Fruit fly (Drosophila melanogaster) whole organism, prepupa: ENCODE results near the gene CG17839.

Source experiments
- Blimp-1 ChIP-seq: fragments of 200-800 bp; sonication (Bioruptor generic); optimal IDR thresholded peaks from 3 replicates; lab custom pipeline; 2017; ENCODE audit warnings: missing biosample characterization, missing genetic modification characterization, mild to moderate bottlenecking, moderate library complexity, missing genetic modification reagents
- CG10631 ChIP-seq: fragments of 200-800 bp; sonication (Bioruptor generic); optimal IDR thresholded peaks from 2 replicates; lab custom pipeline; 2016; ENCODE audit warnings: missing biosample characterization, missing genetic modification characterization
- CG10669 ChIP-seq: fragments of 200-800 bp; sonication (Bioruptor generic); optimal IDR thresholded peaks from 3 replicates; lab custom pipeline; 2018; ENCODE audit warnings: missing biosample characterization, mild to moderate bottlenecking, missing genetic modification characterization, moderate library complexity
- CG11294 ChIP-seq: fragments of 200-800 bp; sonication (Bioruptor generic); IDR thresholded peaks from 2 replicates; pipeline ENCODE4 v1.3.6; 2022; ENCODE audit warnings: missing biosample characterization, missing genetic modification characterization
- CG11762 ChIP-seq: fragments of 200-800 bp; sonication (Bioruptor generic); optimal IDR thresholded peaks from 3 replicates; lab custom pipeline; 2016; ENCODE audit warnings: missing biosample characterization, missing genetic modification characterization; ENCODE audit not compliant: insufficient read depth
- CG1621 ChIP-seq: fragments of 200-800 bp; sonication (Bioruptor generic); optimal IDR thresholded peaks from 3 replicates; lab custom pipeline; 2018; ENCODE audit warnings: missing biosample characterization, mild to moderate bottlenecking, missing genetic modification characterization
- CG31627 ChIP-seq: fragments of 200-800 bp; sonication (Bioruptor generic); optimal IDR thresholded peaks from 3 replicates; lab custom pipeline; 2016; ENCODE audit warnings: missing biosample characterization, missing genetic modification characterization
- CG32006 ChIP-seq: fragments of 200-800 bp; sonication (Bioruptor generic); optimal IDR thresholded peaks from 3 replicates; lab custom pipeline; 2017; ENCODE audit warnings: missing biosample characterization, mild to moderate bottlenecking, missing genetic modification characterization
- CG3919 ChIP-seq: fragments of 200-800 bp; sonication (Bioruptor generic); optimal IDR thresholded peaks from 3 replicates; lab custom pipeline; 2016; ENCODE audit warnings: missing biosample characterization, missing genetic modification characterization
- CG4318 ChIP-seq: fragments of 200-800 bp; sonication (Bioruptor generic); optimal IDR thresholded peaks from 3 replicates; lab custom pipeline; 2017; ENCODE audit warnings: missing biosample characterization, mild to moderate bottlenecking, missing genetic modification characterization
- CG6276 ChIP-seq: fragments of 200-800 bp; sonication (Bioruptor generic); optimal IDR thresholded peaks from 2 replicates; lab custom pipeline; 2017; ENCODE audit warnings: missing biosample characterization, mild to moderate bottlenecking, missing genetic modification characterization
- CG6792 ChIP-seq: fragments of 200-800 bp; sonication (Bioruptor generic); optimal IDR thresholded peaks from 3 replicates; lab custom pipeline; 2016; ENCODE audit warnings: missing biosample characterization, missing genetic modification characterization
- CG6808 ChIP-seq: fragments of 200-800 bp; sonication (Bioruptor generic); optimal IDR thresholded peaks from 3 replicates; lab custom pipeline; 2017; ENCODE audit warnings: missing biosample characterization, missing genetic modification characterization, mild to moderate bottlenecking, moderate library complexity, missing genetic modification reagents
- CG6854 ChIP-seq: fragments of 200-800 bp; sonication (Bioruptor generic); optimal IDR thresholded peaks from 2 replicates; lab custom pipeline; 2017; ENCODE audit warnings: missing biosample characterization, mild to moderate bottlenecking, missing genetic modification characterization
- CG8319 ChIP-seq: fragments of 200-800 bp; sonication (Bioruptor generic); optimal IDR thresholded peaks from 3 replicates; lab custom pipeline; 2016; ENCODE audit warnings: missing biosample characterization, missing genetic modification characterization
- Eip78C ChIP-seq: fragments of 200-800 bp; sonication (Bioruptor generic); peaks from one replicate; lab custom pipeline; 2016; ENCODE audit warnings: missing biosample characterization, missing genetic modification characterization
- Eip93F ChIP-seq: fragments of 200-800 bp; sonication (Bioruptor generic); optimal IDR thresholded peaks from 2 replicates; lab custom pipeline; 2016; ENCODE audit warnings: missing biosample characterization, mild to moderate bottlenecking, missing genetic modification characterization
- Ets96B ChIP-seq: fragments of 200-800 bp; optimal IDR thresholded peaks from 2 replicates; lab custom pipeline; 2019; ENCODE audit warnings: missing biosample characterization, mild to moderate bottlenecking, missing genetic modification characterization, moderate library complexity
- Gug ChIP-seq: fragments of 200-800 bp; sonication (Bioruptor generic); IDR thresholded peaks from 2 replicates; pipeline ENCODE4 v1.3.6; 2022; ENCODE audit warnings: missing biosample characterization, missing genetic modification characterization
- Hr39 ChIP-seq: fragments of 200-800 bp; sonication (Bioruptor generic); optimal IDR thresholded peaks from 2 replicates; lab custom pipeline; 2016; ENCODE audit warnings: missing biosample characterization, missing genetic modification characterization
- Hr4 ChIP-seq: fragments of 200-800 bp; sonication (Bioruptor generic); optimal IDR thresholded peaks from 3 replicates; lab custom pipeline; 2016; ENCODE audit warnings: missing biosample characterization, missing genetic modification characterization
- Lpt ChIP-seq: fragments of 200-800 bp; sonication (Bioruptor generic); optimal IDR thresholded peaks from 3 replicates; lab custom pipeline; 2016; ENCODE audit warnings: missing biosample characterization, missing genetic modification characterization
- Met ChIP-seq: fragments of 200-800 bp; sonication (Bioruptor generic); optimal IDR thresholded peaks from 3 replicates; lab custom pipeline; 2016; ENCODE audit warnings: missing biosample characterization, missing genetic modification characterization
- Sox14 ChIP-seq: fragments of 200-800 bp; sonication (Bioruptor generic); optimal IDR thresholded peaks from 3 replicates; lab custom pipeline; 2016; ENCODE audit warnings: missing biosample characterization, missing genetic modification characterization
- acj6 ChIP-seq: fragments of 200-800 bp; sonication (Bioruptor generic); optimal IDR thresholded peaks from 3 replicates; lab custom pipeline; 2016; ENCODE audit warnings: missing biosample characterization, missing genetic modification characterization
- cyc ChIP-seq: fragments of 200-800 bp; sonication (Bioruptor generic); optimal IDR thresholded peaks from 3 replicates; lab custom pipeline; 2016; ENCODE audit warnings: missing biosample characterization, missing genetic modification characterization
- dsx ChIP-seq: fragments of 200-800 bp; optimal IDR thresholded peaks from 3 replicates; lab custom pipeline; 2019; ENCODE audit warnings: missing biosample characterization, mild to moderate bottlenecking, missing genetic modification characterization, moderate library complexity; ENCODE audit not compliant: poor library complexity, severe bottlenecking
- eg ChIP-seq: fragments of 200-800 bp; sonication (Bioruptor generic); IDR thresholded peaks from 3 replicates; pipeline ENCODE4 v1.3.6; 2022; ENCODE audit warnings: missing biosample characterization, missing genetic modification characterization
- fd59A ChIP-seq: fragments of 200-800 bp; sonication (Bioruptor generic); optimal IDR thresholded peaks from 2 replicates; lab custom pipeline; 2017; ENCODE audit warnings: missing biosample characterization, mild to moderate bottlenecking, missing genetic modification characterization, missing genetic modification reagents
- fkh ChIP-seq: fragments of 200-800 bp; sonication (Bioruptor generic); optimal IDR thresholded peaks from 3 replicates; lab custom pipeline; 2017; ENCODE audit warnings: missing biosample characterization, mild to moderate bottlenecking, missing genetic modification characterization, moderate library complexity
- net ChIP-seq: fragments of 200-800 bp; sonication (Bioruptor generic); optimal IDR thresholded peaks from 3 replicates; lab custom pipeline; 2016; ENCODE audit warnings: missing biosample characterization, missing genetic modification characterization
- pdm3 ChIP-seq: fragments of 200-800 bp; sonication (Bioruptor generic); optimal IDR thresholded peaks from 3 replicates; lab custom pipeline; 2016; ENCODE audit warnings: missing biosample characterization, missing genetic modification characterization
- svp ChIP-seq: fragments of 200-800 bp; sonication (Bioruptor generic); peaks from one replicate; lab custom pipeline; 2016; ENCODE audit warnings: missing biosample characterization, missing genetic modification characterization
- topi ChIP-seq: fragments of 200-800 bp; sonication (Bioruptor generic); optimal IDR thresholded peaks from 3 replicates; lab custom pipeline; 2016; ENCODE audit warnings: missing biosample characterization, missing genetic modification characterization
- vri ChIP-seq: fragments of 200-800 bp; sonication (Bioruptor generic); optimal IDR thresholded peaks from 3 replicates; lab custom pipeline; 2016; ENCODE audit warnings: missing biosample characterization, mild to moderate bottlenecking, missing genetic modification characterization

Gene CG17839

dm6 chr3L:14847415-14847814 is 42.5 kb downstream of the CG17839 start:
- TF ChIP-seq cyc (GFP tag; lab: Kevin White, UChicago) (no peak), CG8319 (GFP tag; lab: Kevin White, UChicago) (no peak), Eip78C (GFP tag; lab: Kevin White, UChicago) (peak; percentile 54), Hr4 (GFP tag; lab: Kevin White, UChicago) (no peak), net (GFP tag; lab: Kevin White, UChicago) (no peak), eg (no peak), topi (GFP tag; lab: Kevin White, UChicago) (no peak), Eip93F (GFP tag; lab: Kevin White, UChicago) (no peak), CG32006 (peak; percentile 28)
- TF ChIP-seq, all 60 proteins: peak for 2

dm6 chr3L:14875608-14876007 is 70.7 kb downstream of the CG17839 start:
- TF ChIP-seq CG11762 (GFP tag; lab: Kevin White, UChicago) (no peak), CG3919 (peak; percentile 39), topi (GFP tag; lab: Kevin White, UChicago) (no peak)

- TF ChIP-seq CG8319 (GFP tag; lab: Kevin White, UChicago) (no peak), dsx (GFP tag; lab: Kevin White, UChicago) (no peak), vri (GFP tag; lab: Kevin White, UChicago) (no peak), CG11294 (GFP tag; lab: Robert Waterston, UW) (no peak), net (GFP tag; lab: Kevin White, UChicago) (no peak), acj6 (no peak), CG10669 (no peak), Sox14 (GFP tag; lab: Kevin White, UChicago) (no peak), topi (GFP tag; lab: Kevin White, UChicago) (no peak), CG1621 (tag; lab: Kevin White, UChicago) (no peak), CG10631 (no peak), svp (GFP tag; lab: Kevin White, UChicago) (no peak)
Observed at dm6 chr3L:14894316-14894715, 89.4 kb downstream of the CG17839 start, which contains the start of gene CG34245. Gene CG34245 (minus strand): TSS chr3L:14894416.

dm6 chr3L:14903505-14903904 is 98.6 kb downstream of the CG17839 start, which contains the start of gene DCX-EMAP:
Gene DCX-EMAP (plus strand): TSS chr3L:14903805.
- TF ChIP-seq Met (no peak), Sox14 (GFP tag; lab: Kevin White, UChicago) (no peak)

dm6 chr3L:14925602-14926001 is 120.7 kb downstream of the CG17839 start:
- TF ChIP-seq Gug (GFP tag; lab: Robert Waterston, UW) (no peak), Hr39 (GFP tag; lab: Kevin White, UChicago) (no peak), CG6854 (no peak), CG6792 (no peak), vri (GFP tag; lab: Kevin White, UChicago) (no peak), Blimp-1 (GFP tag; lab: Kevin White, UChicago) (no peak), topi (GFP tag; lab: Kevin White, UChicago) (no peak), CG31627 (GFP tag; lab: Kevin White, UChicago) (no peak), pdm3 (no peak), Ets96B (tag; lab: Kevin White, UChicago) (no peak), fkh (no peak), CG6808 (GFP tag; lab: Kevin White, UChicago) (no peak), CG4318 (GFP tag; lab: Kevin White, UChicago) (no peak), Lpt (no peak), CG8319 (GFP tag; lab: Kevin White, UChicago) (no peak), CG10631 (no peak), CG6276 (GFP tag; lab: Kevin White, UChicago) (no peak), fd59A (GFP tag; lab: Kevin White, UChicago) (no peak)
